Worm (Caenorhabditis elegans): ENCODE measurements around the gene M05D6.2.

Gene M05D6.2

ce11 chrII:8485603-8486002, 17.7 kb downstream of the M05D6.2 start, which contains the start of gene gbh-2:
gbh-2 (plus strand) TSS chrII:8485879.
- TF ChIP-seq pqm-1 (tag; optimal IDR thresholded peaks at IDR 0.05) (peak; percentile 95), jun-1 (tag; optimal IDR thresholded peaks at IDR 0.05) (peak; percentile 16), nhr-12 (tag; optimal IDR thresholded peaks at IDR 0.05) (no peak), nhr-25 (tag; optimal IDR thresholded peaks at IDR 0.05) (peak; percentile 63), elt-2 (tag; optimal IDR thresholded peaks at IDR 0.05) (peak; percentile 93), fkh-10 (GFP tag; optimal IDR thresholded peaks at IDR 0.05) (no peak), skn-1 (tag; optimal IDR thresholded peaks at IDR 0.05) (peak; percentile 67), mml-1 (tag; optimal IDR thresholded peaks at IDR 0.05) (no peak), nhr-23 (tag; optimal IDR thresholded peaks at IDR 0.05) (peak; percentile 42), sea-2 (GFP tag; optimal IDR thresholded peaks at IDR 0.05) (no peak), R02D3.7 (tag; optimal IDR thresholded peaks at IDR 0.05) (no peak), ztf-4 (tag; optimal IDR thresholded peaks at IDR 0.05) (peak; percentile 48), nhr-43 (tag; optimal IDR thresholded peaks at IDR 0.05; ENCODE audit: poor library complexity, severe bottlenecking) (peak; percentile 46), pha-4 (tag; optimal IDR thresholded peaks at IDR 0.05) (peak; percentile 11), lin-15B (tag; optimal IDR thresholded peaks at IDR 0.05) (no peak), snpc-4 (tag; optimal IDR thresholded peaks at IDR 0.05) (peak; percentile 9), nhr-67 (tag; optimal IDR thresholded peaks at IDR 0.05) (no peak)

- TF ChIP-seq mdl-1 (tag; optimal IDR thresholded peaks at IDR 0.05) (no peak), tbx-2 (tag; optimal IDR thresholded peaks at IDR 0.05) (no peak), sea-2 (GFP tag; optimal IDR thresholded peaks at IDR 0.05) (no peak)
These were observed 20.2 kb downstream of the M05D6.2 start for ce11 chrII:8488123-8488522.

DNA sequence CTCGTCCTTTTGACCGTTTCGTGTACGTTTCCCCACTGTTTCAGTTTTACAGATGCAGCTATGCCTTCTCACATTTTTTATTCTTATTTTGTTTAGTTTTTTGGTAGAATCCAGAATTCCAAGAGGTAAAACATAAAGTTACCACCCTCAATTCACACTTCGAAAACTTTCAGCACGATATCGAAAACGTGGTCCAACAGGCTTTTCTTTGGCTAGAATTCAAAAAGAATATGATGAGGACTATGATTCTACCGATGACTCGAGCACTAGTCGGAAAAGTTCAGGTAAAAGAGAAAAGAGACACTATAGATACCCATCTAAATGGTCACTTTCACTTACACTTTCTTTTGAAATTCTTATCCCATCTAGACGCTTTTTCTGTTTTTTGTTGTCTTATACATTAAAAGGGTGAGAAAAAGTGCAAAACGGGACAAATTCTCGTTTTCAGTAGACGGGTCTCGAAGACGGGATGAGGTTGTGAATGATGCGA, 26.4 kb downstream of the M05D6.2 start, which contains the start of gene M05D6.9:
TSS of gene M05D6.9 (plus strand) at position 51 of the 490 bp plus-strand sequence.
- TF ChIP-seq elt-1 (tag; optimal IDR thresholded peaks at IDR 0.05) = peak; percentile 51
- TF ChIP-seq jun-1 (tag; optimal IDR thresholded peaks at IDR 0.05) = no peak
- peak; percentile 1 for TF ChIP-seq nhr-25 (tag; optimal IDR thresholded peaks at IDR 0.05)

ce11 chrII:8496184-8496583, 28.3 kb downstream of the M05D6.2 start:
- TF ChIP-seq egl-5 (tag; optimal IDR thresholded peaks at IDR 0.05) = peak; percentile 13
- no peak for TF ChIP-seq mdl-1 (tag; optimal IDR thresholded peaks at IDR 0.05)
- TF ChIP-seq lin-39 (tag; optimal IDR thresholded peaks at IDR 0.05) = peak; percentile 31

ce11 chrII:8498173-8498572, 30.3 kb downstream of the M05D6.2 start:
- TF ChIP-seq tbx-2 (tag; optimal IDR thresholded peaks at IDR 0.05) (no peak), nhr-67 (tag; optimal IDR thresholded peaks at IDR 0.05) (no peak), egl-5 (tag; optimal IDR thresholded peaks at IDR 0.05) (no peak), daf-12 (tag; optimal IDR thresholded peaks at IDR 0.05) (no peak), elt-1 (tag; optimal IDR thresholded peaks at IDR 0.05) (no peak), hmg-11 (tag; optimal IDR thresholded peaks at IDR 0.05) (no peak), lin-39 (tag; optimal IDR thresholded peaks at IDR 0.05) (no peak), fos-1 (tag; optimal IDR thresholded peaks at IDR 0.05) (no peak), nhr-11 (tag; optimal IDR thresholded peaks at IDR 0.05) (no peak), sea-2 (GFP tag; optimal IDR thresholded peaks at IDR 0.05) (no peak)

- TF ChIP-seq lin-39 (tag; optimal IDR thresholded peaks at IDR 0.05) = peak; percentile 18
- no peak for TF ChIP-seq nhr-76 (tag; optimal IDR thresholded peaks at IDR 0.05)
These were observed 31.1 kb downstream of the M05D6.2 start for ce11 chrII:8499021-8499420.

- TF ChIP-seq pqm-1 (tag; optimal IDR thresholded peaks at IDR 0.05) (peak; percentile 44), egl-27 (tag; optimal IDR thresholded peaks at IDR 0.05) (no peak), elt-2 (tag; optimal IDR thresholded peaks at IDR 0.05) (peak; percentile 22), nfya-1 (tag; optimal IDR thresholded peaks at IDR 0.05; ENCODE audit: insufficient read depth) (peak; percentile 9), nhr-67 (tag; optimal IDR thresholded peaks at IDR 0.05) (no peak), mml-1 (tag; optimal IDR thresholded peaks at IDR 0.05) (no peak), nhr-23 (tag; optimal IDR thresholded peaks at IDR 0.05) (no peak)
These were observed 36.3 kb downstream of the M05D6.2 start for ce11 chrII:8504074-8504724.
